Worm (Caenorhabditis elegans) whole organism, L1 larva: ENCODE results near the gene F26F12.4.
A peak's percentile ranks its signal among the peaks of the same experiment; 100 is the strongest.

Experiments
- C16A3.4 ChIP-seq: fragments of 150-350 bp; optimal IDR thresholded peaks from 2 replicates; lab custom pipeline; 2014; ENCODE audit warnings: missing biosample characterization, missing genetic modification characterization
- C34B4.2 ChIP-seq: sonication (generic microtip); optimal IDR thresholded peaks from 2 replicates; lab custom pipeline; 2017; ENCODE audit warnings: mild to moderate bottlenecking, missing genetic modification characterization, missing compliant biosample characterization
- F16B12.6 ChIP-seq: fragments of 150-350 bp; optimal IDR thresholded peaks from 2 replicates; lab custom pipeline; 2014; ENCODE audit warnings: missing biosample characterization, missing genetic modification characterization
- aha-1 ChIP-seq: fragments of 150-350 bp; optimal IDR thresholded peaks from 2 replicates; lab custom pipeline; 2014; ENCODE audit warnings: missing biosample characterization, missing genetic modification characterization
- ceh-82 ChIP-seq, 3 experiments: fragments of 150-350 bp in 1 of 3; sonication (generic microtip) in 2 of 3; optimal IDR thresholded peaks; 2 replicates each; lab custom pipeline; 2014 to 2017; ENCODE audit warnings: missing biosample characterization in 3 of 3, missing genetic modification characterization in 3 of 3
- dpl-1 ChIP-seq, 3 experiments: fragments of 150-350 bp in 2 of 3; sonication (generic microtip) in 1 of 3; optimal IDR thresholded peaks; 2 replicates each; lab custom pipeline; 2014 to 2017; ENCODE audit warnings: missing biosample characterization in 3 of 3, missing genetic modification characterization in 3 of 3, missing genetic modification reagents in 3 of 3
- efl-1 ChIP-seq, 4 experiments: fragments of 150-350 bp; optimal IDR thresholded peaks in 3 of 4; peaks in 1 of 4; 1 replicate in 1 of 4; 2 replicates in 3 of 4; lab custom pipeline; 2014; ENCODE audit warnings: missing biosample characterization in 2 of 4, missing genetic modification characterization in 2 of 4, missing genetic modification reagents in 2 of 4
- efl-3 ChIP-seq: fragments of 200-800 bp; sonication (Bioruptor generic); optimal IDR thresholded peaks from 2 replicates; lab custom pipeline; 2018; ENCODE audit warnings: mild to moderate bottlenecking, missing genetic modification characterization, missing compliant biosample characterization
- egl-13 ChIP-seq: sonication (generic microtip); optimal IDR thresholded peaks from 2 replicates; lab custom pipeline; 2016; ENCODE audit warnings: missing genotype, missing genetic modification reagents, missing genetic modification characterization, missing compliant biosample characterization
- fkh-4 ChIP-seq: sonication (generic microtip); optimal IDR thresholded peaks from 2 replicates; lab custom pipeline; 2016; ENCODE audit warnings: missing compliant biosample characterization, missing genetic modification characterization, borderline replicate concordance
- hpl-2 ChIP-seq: fragments of 150-350 bp; optimal IDR thresholded peaks from 2 replicates; lab custom pipeline; 2014; ENCODE audit warnings: missing biosample characterization, missing genetic modification reagents, missing genetic modification characterization
- lin-13 ChIP-seq: fragments of 150-350 bp; optimal IDR thresholded peaks from 2 replicates; lab custom pipeline; 2014; ENCODE audit warnings: missing biosample characterization, missing genetic modification reagents, missing genetic modification characterization
- lin-14 ChIP-seq: fragments of 200-800 bp; sonication (Bioruptor generic); optimal IDR thresholded peaks from 2 replicates; lab custom pipeline; 2018; ENCODE audit warnings: mild to moderate bottlenecking, missing genetic modification characterization, moderate library complexity, missing compliant biosample characterization
- lin-35 ChIP-seq, 2 experiments: fragments of 150-350 bp; optimal IDR thresholded peaks; 2 replicates each; lab custom pipeline; 2014; ENCODE audit warnings: missing biosample characterization in 2 of 2, missing genetic modification characterization in 2 of 2, missing genetic modification reagents in 2 of 2
- lin-39 ChIP-seq: fragments of 150-350 bp; optimal IDR thresholded peaks from 2 replicates; lab custom pipeline; 2014; ENCODE audit warnings: missing biosample characterization, missing genetic modification reagents, missing genetic modification characterization
- lir-3 ChIP-seq: sonication (generic microtip); optimal IDR thresholded peaks from 2 replicates; lab custom pipeline; 2016; ENCODE audit warnings: mild to moderate bottlenecking, missing genetic modification characterization, moderate library complexity, missing compliant biosample characterization; ENCODE audit not compliant: poor library complexity
- lsy-2 ChIP-seq, 2 experiments: fragments of 150-350 bp; optimal IDR thresholded peaks; 2 replicates each; lab custom pipeline; 2014; ENCODE audit warnings: missing biosample characterization in 2 of 2, missing genetic modification characterization in 2 of 2
- mab-9 ChIP-seq: fragments of 200-800 bp; sonication (Bioruptor generic); IDR thresholded peaks from 2 replicates; pipeline ENCODE4 v1.3.6; 2022; ENCODE audit warnings: missing genetic modification reagents, missing genetic modification characterization, missing compliant biosample characterization
- mep-1 ChIP-seq: fragments of 150-350 bp; optimal IDR thresholded peaks from 2 replicates; lab custom pipeline; 2014; ENCODE audit warnings: missing biosample characterization, missing genetic modification characterization
- nhr-84 ChIP-seq: sonication (generic microtip); optimal IDR thresholded peaks from 2 replicates; lab custom pipeline; 2017; ENCODE audit warnings: missing biosample characterization, missing genetic modification characterization
- nhr-85 ChIP-seq: sonication (generic microtip); peaks from one replicate; lab custom pipeline; 2016; ENCODE audit warnings: missing genetic modification characterization, inconsistent platforms, missing compliant biosample characterization
- nhr-90 ChIP-seq: sonication (generic microtip); optimal IDR thresholded peaks from 2 replicates; lab custom pipeline; 2016; ENCODE audit warnings: mild to moderate bottlenecking, missing genetic modification characterization, missing compliant biosample characterization; ENCODE audit not compliant: poor library complexity
- pag-3 ChIP-seq: sonication (generic microtip); optimal IDR thresholded peaks from 2 replicates; lab custom pipeline; 2017; ENCODE audit warnings: missing genetic modification characterization, mild to moderate bottlenecking, missing compliant biosample characterization, antibody characterized with exemption, borderline replicate concordance; ENCODE audit not compliant: insufficient read depth
- rnt-1 ChIP-seq: sonication (generic microtip); optimal IDR thresholded peaks from 2 replicates; lab custom pipeline; 2016; ENCODE audit warnings: mild to moderate bottlenecking, missing genetic modification characterization, moderate library complexity, missing compliant biosample characterization
- skn-1 ChIP-seq: fragments of 150-350 bp; optimal IDR thresholded peaks from 2 replicates; lab custom pipeline; 2014; ENCODE audit warnings: missing biosample characterization, missing genetic modification characterization
- sup-37 ChIP-seq: fragments of 200-800 bp; sonication (Bioruptor generic); optimal IDR thresholded peaks from 2 replicates; lab custom pipeline; 2018; ENCODE audit warnings: mild to moderate bottlenecking, missing genetic modification characterization, missing compliant biosample characterization
- unc-30 ChIP-seq: sonication (generic microtip); optimal IDR thresholded peaks from 2 replicates; lab custom pipeline; 2017; ENCODE audit warnings: missing biosample characterization, missing genetic modification characterization
- unc-62 ChIP-seq: fragments of 150-350 bp; optimal IDR thresholded peaks from 2 replicates; lab custom pipeline; 2014; ENCODE audit warnings: missing biosample characterization, missing genetic modification reagents, missing genetic modification characterization
- unc-86 ChIP-seq: sonication (generic microtip); optimal IDR thresholded peaks from 2 replicates; lab custom pipeline; 2016; ENCODE audit warnings: missing genetic modification characterization, missing compliant biosample characterization
- zip-4 ChIP-seq: fragments of 200-800 bp; sonication (Bioruptor generic); optimal IDR thresholded peaks from 2 replicates; lab custom pipeline; 2018; ENCODE audit warnings: mild to moderate bottlenecking, missing genetic modification characterization, moderate library complexity, missing compliant biosample characterization
- ztf-4 ChIP-seq: fragments of 150-350 bp; optimal IDR thresholded peaks from 2 replicates; lab custom pipeline; 2014; ENCODE audit warnings: missing biosample characterization, missing genetic modification characterization

The F26F12.4 gene

DNA sequence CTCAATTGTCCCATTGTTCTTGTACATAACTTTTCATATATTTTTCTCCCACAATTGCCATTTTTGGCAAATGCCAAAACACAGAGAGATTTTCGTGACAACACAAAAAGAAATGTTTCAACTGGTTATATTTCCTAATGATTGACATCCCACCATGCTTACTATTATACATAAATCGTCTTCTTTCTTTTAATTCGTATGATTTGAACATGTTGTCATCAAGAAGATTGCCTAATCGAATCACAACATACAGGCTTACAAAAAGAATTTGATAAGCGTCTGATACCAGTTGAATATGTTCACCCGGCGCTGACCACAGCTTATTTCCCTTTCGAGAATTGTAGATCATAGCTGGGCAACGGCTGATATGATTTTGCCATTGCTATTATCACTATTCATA lies 25.9 kb upstream of the F26F12.4 start, which contains the start of gene grd-9:
TSS of gene grd-9 (plus strand) at position 301 of the 400 bp plus-strand sequence.
- TF ChIP-seq lin-35 (GFP tag; optimal IDR thresholded peaks at IDR 0.05; lab: Kevin White, UChicago): no peak
- no peak for TF ChIP-seq lin-13 (GFP tag; lab: Kevin White, UChicago)

DNA sequence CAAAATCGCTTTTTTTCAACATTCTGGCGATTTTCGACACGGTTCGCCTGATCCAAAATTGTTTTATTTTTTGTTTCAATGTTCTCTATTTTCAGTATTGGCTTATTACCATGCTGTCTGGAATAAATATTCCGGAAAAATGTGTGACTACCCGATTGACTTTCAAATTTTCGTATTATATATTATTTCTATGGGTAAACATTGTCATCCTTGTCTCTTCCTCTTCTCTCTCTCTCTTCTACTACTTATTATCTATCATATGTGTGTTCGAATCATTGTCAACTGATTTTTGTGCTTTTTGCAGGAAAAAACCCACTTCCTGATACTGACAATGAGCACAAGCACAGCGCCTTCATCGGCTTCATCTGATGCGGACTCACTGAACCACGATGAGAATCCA lies 23.9 kb upstream of the F26F12.4 start, which contains the start of gene C04E6.7:
TSS of gene C04E6.7 (plus strand) at position 301 of the 400 bp plus-strand sequence.
- no peak for TF ChIP-seq lsy-2 (tag; optimal IDR thresholded peaks at IDR 0.05; lab: Kevin White, UChicago)
- no peak for TF ChIP-seq unc-86 (tag; lab: Kevin White, UChicago)
- TF ChIP-seq C16A3.4: no peak
- no peak for TF ChIP-seq mab-9 (GFP tag; lab: Robert Waterston, UW)
- TF ChIP-seq unc-30 (tag; lab: Kevin White, UChicago): no peak
- TF ChIP-seq lin-39 (tag; lab: Kevin White, UChicago): no peak
- no peak for TF ChIP-seq aha-1 (tag; lab: Kevin White, UChicago)
- TF ChIP-seq efl-3 (GFP tag; lab: Kevin White, UChicago): no peak
- no peak for TF ChIP-seq ztf-4 (tag; lab: Kevin White, UChicago)
- no peak for TF ChIP-seq hpl-2 (GFP tag; lab: Kevin White, UChicago)
- no peak for TF ChIP-seq ceh-82 (tag; optimal IDR thresholded peaks at IDR 0.05; lab: Kevin White, UChicago)
- TF ChIP-seq zip-4: no peak
- no peak for TF ChIP-seq pag-3 (tag; lab: Kevin White, UChicago)

DNA sequence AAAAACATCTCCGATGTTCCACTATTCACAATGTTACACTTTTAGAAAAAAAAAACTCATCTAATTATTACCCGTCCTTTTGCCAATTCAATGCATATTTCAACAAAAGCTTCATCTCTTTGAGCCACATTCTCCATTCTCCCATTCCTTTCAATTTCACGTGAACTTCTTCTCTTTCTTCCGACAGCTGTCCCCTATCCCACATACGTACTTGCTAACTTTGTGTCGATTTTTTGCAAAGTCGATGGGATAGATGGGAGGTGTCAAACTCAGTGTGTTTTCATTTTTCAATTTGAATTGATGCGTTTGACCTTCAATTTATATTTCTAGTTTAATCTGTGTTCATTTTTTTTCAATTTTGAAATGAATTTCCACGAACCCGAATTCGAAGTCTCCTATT lies 22.1 kb upstream of the F26F12.4 start:
- TF ChIP-seq lin-14: peak; percentile 67
- no peak for TF ChIP-seq fkh-4 (tag; lab: Kevin White, UChicago)
- TF ChIP-seq sup-37 (GFP tag; lab: Kevin White, UChicago): no peak
- TF ChIP-seq rnt-1 (tag; lab: Kevin White, UChicago): peak; percentile 6
- TF ChIP-seq, all 84 proteins: peak for 2

DNA sequence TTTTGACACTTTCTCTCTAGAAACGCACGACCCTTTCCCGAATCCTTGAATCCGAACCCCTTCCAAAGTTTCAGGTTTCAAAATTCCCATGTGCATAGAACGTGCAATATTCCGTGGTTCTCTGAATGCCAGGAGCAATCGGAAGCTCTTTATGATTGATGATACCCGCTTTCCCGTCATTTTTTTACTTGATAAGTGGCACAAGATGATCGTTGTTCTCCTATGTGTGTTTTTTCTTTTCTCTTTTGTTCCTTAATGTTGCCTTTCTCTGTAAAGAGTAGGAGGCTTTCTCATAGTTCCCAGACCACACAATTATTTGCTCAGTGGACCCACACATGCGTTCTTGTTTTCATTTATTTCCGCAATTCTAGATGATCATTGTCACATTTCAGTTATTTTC lies 19.7 kb upstream of the F26F12.4 start:
- TF ChIP-seq efl-3 (GFP tag; lab: Kevin White, UChicago) (no peak), egl-13 (tag; lab: Kevin White, UChicago) (no peak), unc-62 (GFP tag; lab: Kevin White, UChicago) (no peak), efl-1 (optimal IDR thresholded peaks at IDR 0.05; lab: Kevin White, UChicago) (no peak), efl-1 (GFP tag; optimal IDR thresholded peaks at IDR 0.05 in 1 of 2; lab: Kevin White, UChicago) (peak in 1 of 2 experiments; percentile 86), nhr-84 (tag; lab: Kevin White, UChicago) (no peak), skn-1 (tag; lab: Kevin White, UChicago) (no peak), lir-3 (tag; lab: Kevin White, UChicago) (no peak)
- TF ChIP-seq, all 84 proteins: peak for 1

DNA sequence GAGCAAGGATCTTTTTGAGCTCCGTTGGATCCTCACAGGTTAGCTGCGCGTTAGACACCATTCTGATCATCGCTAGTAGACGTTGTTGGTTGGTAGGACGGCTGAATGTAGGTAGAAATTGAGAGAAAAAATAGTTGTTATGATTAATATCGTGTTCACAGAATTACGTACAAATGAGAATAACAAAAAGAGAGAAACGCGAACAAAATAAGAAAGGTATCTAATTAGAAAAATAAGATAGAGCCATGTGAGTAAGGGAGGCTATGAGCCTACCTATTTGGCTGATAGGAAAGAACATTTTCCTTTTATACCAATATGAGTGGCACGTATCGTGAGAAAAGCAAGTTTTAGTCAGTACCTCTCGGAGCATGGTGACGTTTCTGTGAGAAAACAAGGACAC lies 14.6 kb upstream of the F26F12.4 start, which contains the start of gene C04E6.8:
TSS of gene C04E6.8 (minus strand) at position 101 of the 400 bp plus-strand sequence.
- no peak for TF ChIP-seq unc-86 (tag; lab: Kevin White, UChicago)
- no peak for TF ChIP-seq sup-37 (GFP tag; lab: Kevin White, UChicago)
- no peak for TF ChIP-seq nhr-90
- no peak for TF ChIP-seq lin-35 (GFP tag; optimal IDR thresholded peaks at IDR 0.05; lab: Kevin White, UChicago)
- no peak for TF ChIP-seq zip-4
- no peak for TF ChIP-seq F16B12.6 (tag; lab: Kevin White, UChicago)
- TF ChIP-seq C34B4.2 (tag; lab: Kevin White, UChicago): no peak
- no peak for TF ChIP-seq mep-1 (tag; lab: Kevin White, UChicago)
- TF ChIP-seq nhr-85: no peak
- TF ChIP-seq dpl-1 (GFP tag; optimal IDR thresholded peaks at IDR 0.05; lab: Kevin White, UChicago): no peak
